Worm (Caenorhabditis elegans): ENCODE results near the gene lfi-1.

The lfi-1 gene

DNA sequence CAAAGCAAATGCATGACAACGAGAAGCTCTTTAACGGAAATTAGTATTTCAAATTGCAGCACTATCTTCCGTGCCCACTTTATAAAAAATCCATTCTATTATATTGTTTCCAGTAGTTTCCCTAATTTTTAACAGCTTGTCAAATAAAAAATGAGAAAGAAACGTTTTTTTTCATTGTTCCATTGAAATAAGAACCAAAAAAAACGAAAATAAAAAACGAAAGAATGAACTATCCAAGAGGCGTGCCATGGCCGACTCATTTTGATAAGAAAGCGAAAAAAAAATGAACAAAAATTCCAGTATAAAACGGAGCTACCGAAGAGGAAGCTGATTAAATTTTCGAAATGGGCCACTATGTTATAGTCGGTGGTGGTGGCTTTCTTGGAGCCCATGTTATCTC is 28.3 kb downstream of the lfi-1 start, which contains the start of gene hsd-2:
TSS of gene hsd-2 (plus strand) at position 301 of the 400 bp plus-strand sequence.
- TF ChIP-seq med-1 (GFP tag; optimal IDR thresholded peaks at IDR 0.05; ENCODE audit: insufficient read depth): no peak
- TF ChIP-seq klf-2 (GFP tag; conservative IDR thresholded peaks at IDR 0.05): no peak
- TF ChIP-seq ztf-23 (GFP tag; IDR thresholded peaks at IDR 0.05): no peak
- no peak for TF ChIP-seq ref-1 (GFP tag; conservative IDR thresholded peaks at IDR 0.05)
- TF ChIP-seq flt-1 (GFP tag; IDR thresholded peaks at IDR 0.05): no peak
- no peak for TF ChIP-seq tab-1 (GFP tag; IDR thresholded peaks at IDR 0.05)
- no peak for TF ChIP-seq ztf-29 (GFP tag; IDR thresholded peaks at IDR 0.05)
- TF ChIP-seq T22C8.4 (GFP tag; IDR thresholded peaks at IDR 0.05): no peak
- no peak for TF ChIP-seq cog-1 (tag; optimal IDR thresholded peaks at IDR 0.05)

DNA sequence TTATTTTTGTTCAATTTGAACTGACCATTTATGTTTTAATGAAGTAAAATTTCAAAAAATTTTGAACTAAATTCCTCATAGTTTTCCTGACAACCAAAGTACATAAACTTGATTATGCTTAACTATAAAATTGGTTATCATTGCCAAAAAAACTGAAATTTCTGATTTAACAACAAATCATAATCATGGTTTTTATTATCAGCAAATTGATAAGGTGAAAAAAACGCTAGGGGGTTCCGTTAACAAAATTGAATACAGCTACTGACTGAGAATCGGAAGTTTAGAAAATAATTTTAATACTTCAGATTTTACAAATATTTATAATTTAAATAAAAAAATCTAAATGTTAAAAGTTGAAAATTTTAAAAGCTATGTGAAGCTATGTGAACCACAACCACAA is 30.3 kb downstream of the lfi-1 start:
- TF ChIP-seq tab-1 (GFP tag; IDR thresholded peaks at IDR 0.05) (no peak), klf-2 (GFP tag; conservative IDR thresholded peaks at IDR 0.05) (no peak), flt-1 (GFP tag; IDR thresholded peaks at IDR 0.05) (no peak), cog-1 (tag; optimal IDR thresholded peaks at IDR 0.05) (no peak), ref-1 (GFP tag; conservative IDR thresholded peaks at IDR 0.05) (no peak), ztf-23 (GFP tag; IDR thresholded peaks at IDR 0.05) (no peak), T22C8.4 (GFP tag; IDR thresholded peaks at IDR 0.05) (no peak), med-1 (GFP tag; optimal IDR thresholded peaks at IDR 0.05; ENCODE audit: insufficient read depth) (no peak), ztf-29 (GFP tag; IDR thresholded peaks at IDR 0.05) (no peak)

DNA sequence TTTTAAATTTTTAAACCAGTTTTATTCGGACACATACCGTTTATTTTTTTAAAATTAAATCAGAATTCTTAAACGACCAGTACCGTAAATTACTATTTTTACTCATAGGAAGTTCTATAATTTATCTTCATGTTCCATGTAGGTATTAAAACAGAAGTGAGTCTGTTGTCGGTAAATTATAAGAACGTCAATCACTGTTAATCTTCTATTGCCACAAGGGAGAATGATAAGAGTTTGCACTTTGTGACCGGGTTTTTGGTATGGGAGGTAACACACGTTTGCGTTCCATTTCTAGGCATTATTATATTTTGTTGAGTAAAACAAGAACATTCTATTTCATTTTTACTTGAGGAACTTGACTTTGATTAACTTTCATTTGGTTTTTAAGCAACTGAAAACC is 32.4 kb downstream of the lfi-1 start, which contains the start of gene hsd-3:
TSS of gene hsd-3 (plus strand) at position 301 of the 400 bp plus-strand sequence.
- TF ChIP-seq ztf-29 (GFP tag; IDR thresholded peaks at IDR 0.05) (no peak), ref-1 (GFP tag; conservative IDR thresholded peaks at IDR 0.05) (no peak), klf-2 (GFP tag; conservative IDR thresholded peaks at IDR 0.05) (no peak), tab-1 (GFP tag; IDR thresholded peaks at IDR 0.05) (no peak), ztf-23 (GFP tag; IDR thresholded peaks at IDR 0.05) (no peak), T22C8.4 (GFP tag; IDR thresholded peaks at IDR 0.05) (no peak), flt-1 (GFP tag; IDR thresholded peaks at IDR 0.05) (no peak), med-1 (GFP tag; optimal IDR thresholded peaks at IDR 0.05; ENCODE audit: insufficient read depth) (no peak), cog-1 (tag; optimal IDR thresholded peaks at IDR 0.05) (no peak)

DNA sequence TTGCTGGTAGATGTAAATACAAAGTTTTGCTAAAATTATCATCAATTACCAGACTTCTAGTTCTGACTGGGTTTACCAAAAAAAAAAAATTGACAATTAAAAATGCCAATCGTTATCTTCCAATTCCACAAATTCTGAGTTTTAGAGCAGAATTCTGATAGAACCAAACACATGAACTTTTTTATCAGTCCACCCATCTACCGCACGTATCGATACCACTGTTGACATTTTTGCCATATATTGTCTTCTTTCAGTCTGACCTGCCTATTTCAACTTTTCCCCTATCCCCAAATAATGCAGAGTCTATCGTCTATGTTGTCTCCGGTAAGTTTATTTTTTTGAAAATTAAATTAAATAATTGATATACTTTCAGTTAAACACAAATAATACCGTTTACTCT is 37.2 kb downstream of the lfi-1 start, which contains the start of gene ZC449.7:
TSS of gene ZC449.7 (plus strand) at position 249 of the 400 bp plus-strand sequence.
- no peak for TF ChIP-seq T22C8.4 (GFP tag; IDR thresholded peaks at IDR 0.05)
- no peak for TF ChIP-seq med-1 (GFP tag; optimal IDR thresholded peaks at IDR 0.05; ENCODE audit: insufficient read depth)
- no peak for TF ChIP-seq cog-1 (tag; optimal IDR thresholded peaks at IDR 0.05)

DNA sequence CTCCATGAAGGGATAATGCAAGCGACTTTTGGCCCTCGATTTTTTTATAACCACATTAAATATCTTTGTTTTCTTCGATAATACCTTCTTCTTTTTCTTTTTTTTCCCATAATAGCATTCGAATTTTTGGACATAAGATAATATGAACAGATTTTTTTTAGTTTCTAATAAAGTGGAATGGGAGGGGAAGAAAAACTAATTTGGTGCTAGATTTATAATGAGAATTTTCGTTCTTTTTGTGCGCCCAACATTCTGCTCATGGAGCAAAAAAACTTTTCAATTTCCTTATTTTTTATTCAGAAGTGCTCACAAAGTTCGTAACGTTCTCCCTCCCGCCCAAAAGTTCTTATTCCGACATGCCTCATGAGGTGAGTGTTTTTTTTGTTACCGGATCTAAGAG is 39.1 kb downstream of the lfi-1 start, which contains the start of gene ZC449.8:
TSS of gene ZC449.8 (plus strand) at position 301 of the 400 bp plus-strand sequence.
- no peak for TF ChIP-seq cog-1 (tag; optimal IDR thresholded peaks at IDR 0.05)
- TF ChIP-seq ztf-23 (GFP tag; IDR thresholded peaks at IDR 0.05): no peak
- TF ChIP-seq klf-2 (GFP tag; conservative IDR thresholded peaks at IDR 0.05): no peak
- no peak for TF ChIP-seq ztf-29 (GFP tag; IDR thresholded peaks at IDR 0.05)
- TF ChIP-seq T22C8.4 (GFP tag; IDR thresholded peaks at IDR 0.05): no peak
- TF ChIP-seq tab-1 (GFP tag; IDR thresholded peaks at IDR 0.05): no peak
- no peak for TF ChIP-seq flt-1 (GFP tag; IDR thresholded peaks at IDR 0.05)
- no peak for TF ChIP-seq med-1 (GFP tag; optimal IDR thresholded peaks at IDR 0.05; ENCODE audit: insufficient read depth)
- no peak for TF ChIP-seq ref-1 (GFP tag; conservative IDR thresholded peaks at IDR 0.05)

DNA sequence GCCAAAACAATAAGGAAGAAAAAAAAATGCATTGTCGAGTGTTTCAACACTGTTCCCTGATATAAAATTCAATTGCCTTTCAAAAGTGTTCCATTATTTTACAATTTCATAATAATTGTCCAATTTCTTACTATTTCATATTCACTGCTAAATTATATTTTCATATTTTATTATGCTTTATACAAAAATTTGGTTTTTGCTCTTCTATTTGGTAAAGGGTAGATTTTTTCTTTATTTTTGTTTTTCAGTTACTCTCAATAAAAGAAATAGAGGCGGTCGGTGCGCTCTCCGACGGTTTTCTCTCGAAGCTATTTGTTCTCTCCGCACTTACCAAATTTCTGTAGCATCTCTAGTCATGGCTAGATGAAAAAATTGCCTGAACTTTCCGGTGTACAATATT is 41.0 kb downstream of the lfi-1 start, which contains the start of gene sek-3:
TSS of gene sek-3 (plus strand) at position 301 of the 400 bp plus-strand sequence.
- no peak for TF ChIP-seq T22C8.4 (GFP tag; IDR thresholded peaks at IDR 0.05)
- no peak for TF ChIP-seq ztf-23 (GFP tag; IDR thresholded peaks at IDR 0.05)
- TF ChIP-seq ztf-29 (GFP tag; IDR thresholded peaks at IDR 0.05): no peak
- no peak for TF ChIP-seq cog-1 (tag; optimal IDR thresholded peaks at IDR 0.05)
- no peak for TF ChIP-seq ref-1 (GFP tag; conservative IDR thresholded peaks at IDR 0.05)
- TF ChIP-seq klf-2 (GFP tag; conservative IDR thresholded peaks at IDR 0.05): no peak
- no peak for TF ChIP-seq tab-1 (GFP tag; IDR thresholded peaks at IDR 0.05)

DNA sequence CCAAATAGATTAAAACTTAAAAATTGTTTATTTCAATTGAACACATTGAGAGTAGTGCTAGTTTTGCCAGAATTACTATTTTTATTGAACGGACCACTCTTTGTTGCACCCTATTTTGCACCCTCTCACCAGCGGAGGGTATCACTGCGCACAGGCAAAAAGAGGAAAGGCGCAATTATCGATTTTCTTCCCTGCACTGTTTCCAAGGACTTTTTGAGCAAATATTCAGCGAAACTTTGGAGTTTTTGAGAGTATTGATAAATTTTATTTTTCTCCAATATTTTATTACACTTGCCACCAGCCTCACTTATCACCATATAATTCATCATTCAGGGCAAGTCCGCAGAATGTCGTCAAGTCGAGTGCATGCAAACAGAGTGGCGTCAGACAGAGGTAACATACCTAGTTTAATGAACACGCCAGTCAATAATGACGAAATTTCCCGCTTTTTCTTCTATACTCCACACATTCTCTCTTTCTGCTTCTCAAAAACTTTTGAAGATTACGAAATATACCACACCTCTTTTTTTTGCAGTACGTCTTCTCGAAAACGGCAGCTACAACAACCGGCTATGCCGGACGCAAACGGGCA is 41.5 kb downstream of the lfi-1 start:
- TF ChIP-seq tab-1 (GFP tag; IDR thresholded peaks at IDR 0.05): no peak
- no peak for TF ChIP-seq cog-1 (tag; optimal IDR thresholded peaks at IDR 0.05)
- TF ChIP-seq ref-1 (GFP tag; conservative IDR thresholded peaks at IDR 0.05): no peak
- TF ChIP-seq T22C8.4 (GFP tag; IDR thresholded peaks at IDR 0.05): peak; percentile 74; the same call in 1 of the 2 replicates
- TF ChIP-seq ztf-23 (GFP tag; IDR thresholded peaks at IDR 0.05): no peak

DNA sequence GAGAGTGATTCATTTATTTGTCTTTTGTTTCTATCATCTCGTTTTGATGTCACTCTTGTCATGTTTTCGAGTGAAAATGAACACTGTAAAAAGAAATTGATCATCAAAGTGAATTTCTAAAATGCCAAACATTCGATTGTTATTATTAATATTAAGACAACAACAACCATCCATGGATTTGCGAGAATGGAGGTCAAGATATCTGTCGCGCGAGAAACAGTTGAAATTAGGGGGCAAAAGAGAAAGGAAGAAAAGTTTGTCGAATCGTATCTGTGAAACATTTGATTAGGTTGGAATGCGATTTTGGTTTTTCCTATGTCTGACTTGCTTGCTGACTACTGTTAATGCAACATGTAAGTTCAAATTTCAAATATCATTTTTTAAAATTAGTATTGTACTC is 44.4 kb downstream of the lfi-1 start, which contains the start of gene ZC449.2:
TSS of gene ZC449.2 (plus strand) at position 290 of the 400 bp plus-strand sequence.
- TF ChIP-seq ztf-23 (GFP tag; IDR thresholded peaks at IDR 0.05): no peak
- no peak for TF ChIP-seq med-1 (GFP tag; optimal IDR thresholded peaks at IDR 0.05; ENCODE audit: insufficient read depth)
- TF ChIP-seq T22C8.4 (GFP tag; IDR thresholded peaks at IDR 0.05): no peak
- TF ChIP-seq cog-1 (tag; optimal IDR thresholded peaks at IDR 0.05): no peak
- no peak for TF ChIP-seq tab-1 (GFP tag; IDR thresholded peaks at IDR 0.05)
- no peak for TF ChIP-seq flt-1 (GFP tag; IDR thresholded peaks at IDR 0.05)
- no peak for TF ChIP-seq ztf-29 (GFP tag; IDR thresholded peaks at IDR 0.05)
- TF ChIP-seq klf-2 (GFP tag; conservative IDR thresholded peaks at IDR 0.05): no peak
- no peak for TF ChIP-seq ref-1 (GFP tag; conservative IDR thresholded peaks at IDR 0.05)

DNA sequence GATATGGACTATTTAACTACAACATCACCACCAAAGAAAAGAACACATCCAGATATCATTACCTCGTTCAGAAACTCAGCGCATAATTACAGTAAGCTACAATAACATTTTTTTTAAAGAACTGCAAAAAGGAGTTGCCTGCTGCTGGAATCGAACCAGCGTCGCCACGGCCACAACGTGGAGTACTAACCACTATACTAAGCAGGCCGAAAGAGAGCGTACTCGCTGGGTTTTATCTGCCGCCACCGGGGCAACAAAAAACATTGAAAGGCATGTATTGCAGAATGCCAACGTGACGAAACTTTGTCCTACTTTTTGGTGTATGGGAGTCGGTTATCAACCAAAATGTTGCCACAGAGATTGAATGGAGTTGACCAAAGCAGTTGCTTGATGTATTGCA is 46.1 kb downstream of the lfi-1 start:
- TF ChIP-seq T22C8.4 (GFP tag; IDR thresholded peaks at IDR 0.05) (peak; percentile 36; the same call in 1 of the 2 replicates), ztf-23 (GFP tag; IDR thresholded peaks at IDR 0.05) (peak; percentile 82), ztf-29 (GFP tag; IDR thresholded peaks at IDR 0.05) (peak; percentile 71; the same call in 1 of the 2 replicates), med-1 (GFP tag; optimal IDR thresholded peaks at IDR 0.05; ENCODE audit: insufficient read depth) (no peak), flt-1 (GFP tag; IDR thresholded peaks at IDR 0.05) (peak; percentile 89), klf-2 (GFP tag; conservative IDR thresholded peaks at IDR 0.05) (peak; percentile 73; the same call in 1 of the 2 replicates), ref-1 (GFP tag; conservative IDR thresholded peaks at IDR 0.05) (peak; percentile 61), tab-1 (GFP tag; IDR thresholded peaks at IDR 0.05) (peak; percentile 82), cog-1 (tag; optimal IDR thresholded peaks at IDR 0.05) (no peak)

Measured in whole organism, midembryonic.